Fruit fly (Drosophila melanogaster): Measurements from ENCODE around the gene Usp32.

The Usp32 gene

DNA sequence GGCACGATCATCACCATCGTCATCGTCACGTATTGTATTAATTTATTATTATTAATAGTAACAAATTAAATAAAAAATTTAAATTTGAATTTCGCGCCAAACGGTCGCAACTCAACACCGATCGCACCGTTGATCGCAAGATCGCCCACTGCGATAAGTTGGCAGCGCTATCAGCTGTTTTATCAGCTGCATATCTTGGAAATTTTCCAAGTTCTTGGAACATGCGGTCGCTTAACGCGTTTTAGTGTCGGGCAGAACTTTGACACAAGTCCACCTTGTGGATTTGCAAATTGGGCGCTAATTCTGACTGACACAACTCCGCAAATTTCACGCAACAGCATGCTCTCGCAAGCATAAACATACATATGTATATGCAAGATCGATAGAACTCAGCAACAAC, 9.7 kb upstream of the Usp32 start (continued):
- TF ChIP-seq Meics (GFP tag; optimal IDR thresholded peaks at IDR 0.05) (no peak), Kr (GFP tag; optimal IDR thresholded peaks at IDR 0.05) (no peak), CG13775 (GFP tag; optimal IDR thresholded peaks at IDR 0.05) (no peak), CG30020 (tag; optimal IDR thresholded peaks at IDR 0.05) (peak; percentile 4), crp (GFP tag; optimal IDR thresholded peaks at IDR 0.05) (peak; percentile 96 to 100), CG34376 (GFP tag; optimal IDR thresholded peaks at IDR 0.05) (peak; percentile 77), CG14014 (GFP tag; IDR thresholded peaks at IDR 0.05) (no peak), CG15269 (tag; optimal IDR thresholded peaks at IDR 0.05) (no peak), crol (GFP tag; IDR thresholded peaks at IDR 0.05) (no peak), gsb-n (tag; optimal IDR thresholded peaks at IDR 0.05) (peak; percentile 11), CG4854 (GFP tag; optimal IDR thresholded peaks at IDR 0.05) (no peak), bab2 (GFP tag; optimal IDR thresholded peaks at IDR 0.05) (no peak), grn (GFP tag; optimal IDR thresholded peaks at IDR 0.05) (peak; percentile 83), ase (GFP tag; IDR thresholded peaks at IDR 0.05) (no peak), Max (GFP tag; optimal IDR thresholded peaks at IDR 0.05) (peak; percentile 48), CG10267 (tag; optimal IDR thresholded peaks at IDR 0.05) (peak; percentile 96), CG14441 (GFP tag; IDR thresholded peaks at IDR 0.05) (no peak), CG8290 (GFP tag; optimal IDR thresholded peaks at IDR 0.05) (peak; percentile 13), CG8290 (tag; optimal IDR thresholded peaks at IDR 0.05) (no peak), cwo (GFP tag; optimal IDR thresholded peaks at IDR 0.05) (no peak), CG6854 (GFP tag; optimal IDR thresholded peaks at IDR 0.05) (peak; percentile 21), CG32772 (GFP tag; IDR thresholded peaks at IDR 0.05) (no peak), exex (tag; optimal IDR thresholded peaks at IDR 0.05) (peak; percentile 16), CG2712 (tag; optimal IDR thresholded peaks at IDR 0.05) (peak; percentile 34), CG12659 (GFP tag; optimal IDR thresholded peaks at IDR 0.05) (peak; percentile 30), trem (tag; optimal IDR thresholded peaks at IDR 0.05) (peak; percentile 100), CG1647 (GFP tag; optimal IDR thresholded peaks at IDR 0.05) (no peak), CG10209 (GFP tag; optimal IDR thresholded peaks at IDR 0.05) (peak; percentile 24), Bgb (GFP tag; IDR thresholded peaks at IDR 0.05; ENCODE audit: partially characterized antibody) (peak; percentile 47; the same call in 1 of the 2 replicates), insv (GFP tag; optimal IDR thresholded peaks at IDR 0.05) (peak in 1 of 2 experiments; percentile 44), CG11398 (GFP tag; optimal IDR thresholded peaks at IDR 0.05) (no peak), CG4360 (GFP tag; IDR thresholded peaks at IDR 0.05) (peak; percentile 13; the same call in 1 of the 2 replicates), Dll (GFP tag; IDR thresholded peaks at IDR 0.05; ENCODE audit: partially characterized antibody) (0 out of 4 replicates have a peak, but pooled peaks have one; percentile 31), Fer1 (GFP tag; optimal IDR thresholded peaks at IDR 0.05) (peak; percentile 38), her (GFP tag; optimal IDR thresholded peaks at IDR 0.05) (no peak), CG2199 (GFP tag; IDR thresholded peaks at IDR 0.05) (no peak), B-H2 (GFP tag; optimal IDR thresholded peaks at IDR 0.05) (peak; percentile 68), Xbp1 (GFP tag; optimal IDR thresholded peaks at IDR 0.05) (peak; percentile 9), CG17328 (GFP tag; IDR thresholded peaks at IDR 0.05) (no peak), phol (tag; optimal IDR thresholded peaks at IDR 0.05) (peak; percentile 36), CTCF (GFP tag; optimal IDR thresholded peaks at IDR 0.05) (peak; percentile 24), CG2120 (GFP tag; optimal IDR thresholded peaks at IDR 0.05) (peak; percentile 36), CG9876 (GFP tag; optimal IDR thresholded peaks at IDR 0.05) (no peak), Atf6 (GFP tag; IDR thresholded peaks at IDR 0.05) (0 out of 2 replicates have a peak, but pooled peaks have one; percentile 28), E2f2 (GFP tag; IDR thresholded peaks at IDR 0.05) (peak; percentile 98), Lpt (GFP tag; optimal IDR thresholded peaks at IDR 0.05) (no peak), amos (GFP tag; IDR thresholded peaks at IDR 0.05; ENCODE audit: partially characterized antibody) (peak; percentile 33; the same call in 1 of the 2 replicates), CG10565 (GFP tag; optimal IDR thresholded peaks at IDR 0.05) (no peak), CG17186 (GFP tag; optimal IDR thresholded peaks at IDR 0.05) (peak; percentile 45), luna (GFP tag; optimal IDR thresholded peaks at IDR 0.05) (no peak), CG9215 (GFP tag; IDR thresholded peaks at IDR 0.05) (no peak), CG9932 (GFP tag; IDR thresholded peaks at IDR 0.05) (no peak; the same call in 1 of the 2 replicates)

All from whole organism, embryonic.